Worm (Caenorhabditis elegans) whole organism, L2 larva: Measurements from ENCODE around the gene srg-16.

Experiments used
- C34F6.9 ChIP-seq: fragments of 150-350 bp; optimal IDR thresholded peaks from 2 replicates; lab custom pipeline; 2014; ENCODE audit warnings: missing biosample characterization, missing genetic modification characterization
- F13H6.1 ChIP-seq: sonication (generic microtip); optimal IDR thresholded peaks from 2 replicates; lab custom pipeline; 2016; ENCODE audit warnings: missing genetic modification characterization, missing compliant biosample characterization
- Y55F3AM.14 ChIP-seq: fragments of 200-800 bp; sonication (Bioruptor generic); optimal IDR thresholded peaks from 2 replicates; lab custom pipeline; 2018; ENCODE audit warnings: mild to moderate bottlenecking, missing genetic modification characterization, missing compliant biosample characterization
- alr-1 ChIP-seq: fragments of 150-350 bp; optimal IDR thresholded peaks from 2 replicates; lab custom pipeline; 2014; ENCODE audit warnings: missing biosample characterization, missing genetic modification characterization
- aly-2 ChIP-seq: fragments of 150-350 bp; optimal IDR thresholded peaks from 2 replicates; lab custom pipeline; 2014; ENCODE audit warnings: missing biosample characterization, missing genetic modification characterization
- blmp-1 ChIP-seq: sonication (generic microtip); optimal IDR thresholded peaks from 2 replicates; lab custom pipeline; 2017; ENCODE audit warnings: missing genetic modification characterization, mild to moderate bottlenecking, missing compliant biosample characterization, antibody characterized with exemption, moderate library complexity; ENCODE audit not compliant: insufficient read depth
- ceh-16 ChIP-seq: fragments of 150-350 bp; optimal IDR thresholded peaks from 2 replicates; lab custom pipeline; 2014; ENCODE audit warnings: missing biosample characterization, missing genetic modification characterization
- ceh-82 ChIP-seq: fragments of 150-350 bp; optimal IDR thresholded peaks from 2 replicates; lab custom pipeline; 2014; ENCODE audit warnings: missing biosample characterization, missing genetic modification characterization
- crh-2 ChIP-seq: sonication (generic microtip); optimal IDR thresholded peaks from 2 replicates; lab custom pipeline; 2017; ENCODE audit warnings: missing biosample characterization, missing genetic modification characterization
- egl-27 ChIP-seq: sonication (generic microtip); optimal IDR thresholded peaks from 3 replicates; lab custom pipeline; 2017; ENCODE audit warnings: missing biosample characterization, missing genetic modification reagents, missing genetic modification characterization
- elt-1 ChIP-seq: fragments of 150-350 bp; optimal IDR thresholded peaks from 2 replicates; lab custom pipeline; 2014; ENCODE audit warnings: missing biosample characterization, missing genetic modification characterization
- elt-3 ChIP-seq: sonication (generic microtip); optimal IDR thresholded peaks from 2 replicates; lab custom pipeline; 2017; ENCODE audit warnings: missing biosample characterization, missing genetic modification characterization
- fos-1 ChIP-seq: fragments of 150-350 bp; optimal IDR thresholded peaks from 2 replicates; lab custom pipeline; 2014; ENCODE audit warnings: missing biosample characterization, missing genetic modification characterization
- lin-11 ChIP-seq: fragments of 150-350 bp; sonication (generic microtip); optimal IDR thresholded peaks from 2 replicates; lab custom pipeline; 2014; ENCODE audit warnings: missing biosample characterization, missing genetic modification characterization, inconsistent platforms, mixed read lengths
- lin-13 ChIP-seq: fragments of 150-350 bp; optimal IDR thresholded peaks from 2 replicates; lab custom pipeline; 2014; ENCODE audit warnings: missing biosample characterization, missing genetic modification reagents, missing genetic modification characterization
- lsy-2 ChIP-seq, 2 experiments: fragments of 150-350 bp in 1 of 2; sonication (generic microtip) in 1 of 2; optimal IDR thresholded peaks; 2 replicates each; lab custom pipeline; 2014 to 2017; ENCODE audit warnings: missing biosample characterization in 2 of 2, missing genetic modification characterization in 2 of 2
- mab-5 ChIP-seq: fragments of 150-350 bp; optimal IDR thresholded peaks from 2 replicates; lab custom pipeline; 2014; ENCODE audit warnings: missing biosample characterization, missing genetic modification characterization
- mbf-1 ChIP-seq: sonication (generic microtip); optimal IDR thresholded peaks from 2 replicates; lab custom pipeline; 2017; ENCODE audit warnings: missing biosample characterization, missing genetic modification characterization
- mdl-1 ChIP-seq, 2 experiments: fragments of 150-350 bp in 1 of 2; sonication (generic microtip) in 1 of 2; optimal IDR thresholded peaks; 2 replicates each; lab custom pipeline; 2017; ENCODE audit warnings: missing biosample characterization in 2 of 2, missing genetic modification characterization in 2 of 2
- nhr-10 ChIP-seq: sonication (generic microtip); optimal IDR thresholded peaks from 2 replicates; lab custom pipeline; 2017; ENCODE audit warnings: missing biosample characterization, missing genetic modification characterization
- nhr-11 ChIP-seq: fragments of 150-350 bp; optimal IDR thresholded peaks from 2 replicates; lab custom pipeline; 2014; ENCODE audit warnings: missing biosample characterization, missing genetic modification characterization
- nhr-12 ChIP-seq: fragments of 150-350 bp; optimal IDR thresholded peaks from 2 replicates; lab custom pipeline; 2014; ENCODE audit warnings: missing biosample characterization, missing genetic modification characterization
- nhr-237 ChIP-seq: fragments of 150-350 bp; optimal IDR thresholded peaks from 2 replicates; lab custom pipeline; 2014; ENCODE audit warnings: missing biosample characterization, missing genetic modification characterization
- nhr-25 ChIP-seq: fragments of 150-350 bp; sonication (generic microtip); optimal IDR thresholded peaks from 3 replicates; lab custom pipeline; 2014; ENCODE audit warnings: missing biosample characterization, missing genetic modification characterization
- nhr-6 ChIP-seq: fragments of 150-350 bp; optimal IDR thresholded peaks from 2 replicates; lab custom pipeline; 2014; ENCODE audit warnings: missing biosample characterization, missing genetic modification characterization
- nhr-77 ChIP-seq: fragments of 150-350 bp; optimal IDR thresholded peaks from 2 replicates; lab custom pipeline; 2014; ENCODE audit warnings: missing biosample characterization, missing genetic modification characterization
- peb-1 ChIP-seq: fragments of 150-350 bp; optimal IDR thresholded peaks from 2 replicates; lab custom pipeline; 2014; ENCODE audit warnings: missing biosample characterization, missing genetic modification characterization
- sem-4 ChIP-seq: fragments of 150-350 bp; optimal IDR thresholded peaks from 2 replicates; lab custom pipeline; 2014; ENCODE audit warnings: missing biosample characterization, missing genetic modification reagents, missing genetic modification characterization
- sma-9 ChIP-seq, 2 experiments: fragments of 150-350 bp in 1 of 2; sonication (generic microtip) in 1 of 2; optimal IDR thresholded peaks; 2 replicates each; lab custom pipeline; 2014 to 2016; ENCODE audit warnings: missing genetic modification characterization in 2 of 2, mild to moderate bottlenecking in 1 of 2, missing biosample characterization in 1 of 2, missing compliant biosample characterization in 1 of 2, missing genetic modification reagents in 1 of 2, moderate library complexity in 1 of 2
- snpc-4 ChIP-seq: fragments of 150-350 bp; optimal IDR thresholded peaks from 2 replicates; lab custom pipeline; 2014; ENCODE audit warnings: missing biosample characterization, missing genetic modification characterization
- unc-55 ChIP-seq: fragments of 150-350 bp; sonication (generic microtip); optimal IDR thresholded peaks from 3 replicates; lab custom pipeline; 2014; ENCODE audit warnings: missing biosample characterization, missing genetic modification reagents, missing genetic modification characterization
- zag-1 ChIP-seq: fragments of 150-350 bp; optimal IDR thresholded peaks from 2 replicates; lab custom pipeline; 2014; ENCODE audit warnings: missing biosample characterization, missing genetic modification characterization
- ztf-1 ChIP-seq: fragments of 200-800 bp; sonication (Bioruptor generic); conservative IDR thresholded peaks from 2 replicates; pipeline ENCODE4 v1.3.6; 2022; ENCODE audit warnings: missing genetic modification characterization, missing compliant biosample characterization
- ztf-11 ChIP-seq: sonication (generic microtip); optimal IDR thresholded peaks from 2 replicates; lab custom pipeline; 2017; ENCODE audit warnings: missing biosample characterization, missing genetic modification characterization
- ztf-4 ChIP-seq: fragments of 150-350 bp; optimal IDR thresholded peaks from 2 replicates; lab custom pipeline; 2014; ENCODE audit warnings: missing biosample characterization, missing genetic modification characterization

Gene srg-16

DNA sequence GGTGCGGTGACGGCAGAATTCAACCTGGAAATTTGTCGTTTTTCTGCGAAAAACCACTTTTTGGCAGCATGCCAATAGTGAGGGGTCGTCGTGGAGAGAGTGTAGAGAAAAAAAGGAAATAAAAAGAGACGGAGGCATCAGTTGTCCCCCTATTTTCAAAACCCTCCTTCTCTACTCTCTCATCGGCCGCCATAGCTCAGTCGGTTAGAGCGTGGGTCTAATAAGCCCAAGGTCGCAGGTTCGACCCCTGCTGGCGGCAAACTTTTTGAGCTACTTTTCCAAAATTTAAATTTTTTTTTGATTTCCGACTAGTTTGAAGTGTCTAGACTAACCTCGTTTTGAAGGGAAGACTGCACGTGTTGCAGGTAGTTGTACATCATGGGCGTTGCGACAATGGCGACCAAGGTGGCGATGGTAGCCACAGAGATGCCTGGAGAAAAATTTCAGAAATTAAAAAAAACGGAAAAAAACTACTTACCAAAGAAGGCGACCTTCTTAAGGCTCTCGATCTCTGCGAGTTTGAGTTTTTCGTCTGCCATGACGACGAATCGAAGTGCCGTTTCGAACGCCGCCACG is 27.7 kb downstream of the srg-16 start, which contains the start of gene col-85 (continued):
- TF ChIP-seq mbf-1 = no peak
- no peak for TF ChIP-seq ztf-4 (tag; lab: Kevin White, UChicago)
- peak; percentile 53 for TF ChIP-seq egl-27 (tag; lab: Kevin White, UChicago)
- TF ChIP-seq F13H6.1 (tag; lab: Kevin White, UChicago) = peak; percentile 67
- TF ChIP-seq alr-1 (tag; lab: Kevin White, UChicago) = no peak
- TF ChIP-seq sma-9 (GFP tag; optimal IDR thresholded peaks at IDR 0.05; lab: Kevin White, UChicago) = peak; percentile 85
- TF ChIP-seq sma-9 (tag; optimal IDR thresholded peaks at IDR 0.05; lab: Kevin White, UChicago) = no peak
- no peak for TF ChIP-seq mdl-1 (tag; optimal IDR thresholded peaks at IDR 0.05; lab: Kevin White, UChicago)
- no peak for TF ChIP-seq ceh-82 (tag; lab: Kevin White, UChicago)
- TF ChIP-seq ztf-1 (GFP tag; lab: Robert Waterston, UW) = no peak
- TF ChIP-seq ceh-16 = no peak
- TF ChIP-seq zag-1 (tag; lab: Kevin White, UChicago) = no peak
- TF ChIP-seq fos-1 (tag; lab: Kevin White, UChicago) = peak; percentile 49
- no peak for TF ChIP-seq aly-2
- no peak for TF ChIP-seq lin-13 (GFP tag; lab: Kevin White, UChicago)
- no peak for TF ChIP-seq nhr-10 (tag; lab: Kevin White, UChicago)
- no peak for TF ChIP-seq nhr-237

DNA sequence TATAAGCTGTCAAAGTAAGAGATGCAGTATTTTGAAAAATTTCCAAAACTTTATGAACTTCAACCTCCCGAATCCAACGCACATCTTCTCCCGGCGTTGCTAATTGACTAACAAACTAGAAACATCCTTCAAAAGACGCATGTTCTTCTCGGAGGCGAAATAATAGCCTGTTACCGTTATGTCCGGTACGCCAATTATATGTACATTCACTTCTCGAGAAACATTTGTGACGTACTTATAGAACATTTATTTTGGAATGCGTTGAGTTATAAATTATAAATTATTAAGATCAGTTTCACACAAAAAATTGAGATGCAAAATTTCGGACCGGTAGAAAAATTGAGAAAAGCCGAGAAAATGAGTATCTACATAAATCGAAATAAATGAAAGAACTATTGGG is 30.0 kb downstream of the srg-16 start, which contains the start of gene T21B4.3:
Gene T21B4.3 (minus strand): TSS at position 101 of the 400 bp plus-strand sequence.
- no peak for TF ChIP-seq mbf-1
- no peak for TF ChIP-seq elt-3 (tag; lab: Kevin White, UChicago)

DNA sequence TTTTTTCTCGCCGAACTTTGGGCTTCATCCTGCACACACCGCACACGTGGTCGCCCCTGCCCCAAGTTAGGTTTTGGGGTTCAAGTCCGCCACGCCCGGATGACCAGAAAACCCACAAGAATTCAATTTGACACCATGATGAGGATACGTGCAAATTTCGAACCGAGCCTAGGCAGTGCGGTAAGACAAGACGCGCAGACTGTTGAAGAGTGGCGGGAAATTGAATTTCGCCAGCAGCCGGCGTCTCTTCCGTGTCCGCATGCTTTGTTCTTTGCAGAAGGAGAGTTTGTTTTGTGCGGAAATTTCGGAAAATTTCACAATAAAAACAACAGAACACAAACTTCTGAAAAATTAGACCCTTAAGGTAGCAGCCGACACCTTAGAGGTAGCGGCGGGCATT is 33.0 kb downstream of the srg-16 start:
- no peak for TF ChIP-seq blmp-1 (tag; lab: Kevin White, UChicago)
- no peak for TF ChIP-seq nhr-12
- no peak for TF ChIP-seq lin-11
- TF ChIP-seq nhr-6 = no peak
- TF ChIP-seq mab-5 (tag; lab: Kevin White, UChicago) = no peak
- TF ChIP-seq crh-2 (tag; lab: Kevin White, UChicago) = no peak
- no peak for TF ChIP-seq unc-55 (GFP tag; lab: Kevin White, UChicago)
- no peak for TF ChIP-seq C34F6.9 (tag; lab: Kevin White, UChicago)
- TF ChIP-seq snpc-4 (tag; lab: Kevin White, UChicago) = no peak
- TF ChIP-seq sem-4 (tag; lab: Kevin White, UChicago) = no peak
- no peak for TF ChIP-seq nhr-237
- TF ChIP-seq ztf-11 (tag; lab: Kevin White, UChicago) = no peak
- TF ChIP-seq alr-1 (tag; lab: Kevin White, UChicago) = no peak
- no peak for TF ChIP-seq lin-13 (GFP tag; lab: Kevin White, UChicago)
- TF ChIP-seq Y55F3AM.14 (GFP tag; lab: Kevin White, UChicago) = no peak
- no peak for TF ChIP-seq mbf-1
- TF ChIP-seq peb-1 (tag; lab: Kevin White, UChicago) = no peak
- no peak for TF ChIP-seq elt-1 (tag; lab: Kevin White, UChicago)

DNA sequence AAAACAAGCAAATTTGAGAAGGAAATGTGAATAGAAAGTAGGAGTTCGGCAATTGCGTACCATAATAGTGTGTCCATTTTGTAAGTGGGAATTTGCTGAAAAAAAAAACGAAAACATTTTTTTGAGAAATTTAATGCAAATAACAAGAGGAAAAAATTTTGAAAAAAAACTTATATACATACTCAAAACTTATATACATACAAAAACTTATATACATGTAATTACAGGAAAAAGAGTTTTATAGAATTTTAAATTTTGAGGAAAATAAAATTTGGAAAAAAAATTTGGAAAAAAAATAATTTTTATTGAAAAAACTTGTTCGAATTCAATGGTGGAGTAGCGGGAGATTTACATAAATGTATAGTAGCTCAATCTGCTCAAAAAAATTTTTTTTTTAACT is 35.9 kb downstream of the srg-16 start, which contains the start of gene ador-1:
Gene ador-1 (minus strand): TSS at position 101 of the 400 bp plus-strand sequence.
- TF ChIP-seq nhr-77 = no peak
- no peak for TF ChIP-seq Y55F3AM.14 (GFP tag; lab: Kevin White, UChicago)
- no peak for TF ChIP-seq snpc-4 (tag; lab: Kevin White, UChicago)
- no peak for TF ChIP-seq F13H6.1 (tag; lab: Kevin White, UChicago)
- no peak for TF ChIP-seq mdl-1 (tag; optimal IDR thresholded peaks at IDR 0.05; lab: Kevin White, UChicago)

DNA sequence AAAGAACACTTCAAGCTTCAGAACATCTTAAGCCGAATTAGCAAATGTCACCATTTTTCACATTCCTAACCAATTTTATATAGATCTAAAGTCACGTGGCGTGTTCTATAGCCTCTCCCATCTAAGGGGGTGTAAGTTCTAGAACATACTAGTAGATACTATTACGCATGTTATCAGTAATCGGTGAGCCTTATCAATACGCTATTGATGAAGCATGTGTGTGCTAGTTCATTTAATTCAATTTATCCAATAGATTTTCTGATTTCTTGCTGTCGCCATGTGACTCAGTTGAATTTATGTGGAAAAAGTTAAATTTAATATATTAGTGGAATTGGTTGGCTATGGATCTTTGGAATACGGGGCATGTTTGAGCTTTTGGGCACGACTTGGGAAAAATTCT is 39.6 kb downstream of the srg-16 start:
- TF ChIP-seq unc-55 (GFP tag; lab: Kevin White, UChicago) (no peak), lin-13 (GFP tag; lab: Kevin White, UChicago) (no peak), lsy-2 (tag; optimal IDR thresholded peaks at IDR 0.05; lab: Kevin White, UChicago) (no peak), nhr-11 (tag; lab: Kevin White, UChicago) (no peak), ztf-4 (tag; lab: Kevin White, UChicago) (no peak), elt-1 (tag; lab: Kevin White, UChicago) (no peak), nhr-25 (no peak)
